Fruit fly (Drosophila melanogaster): ENCODE measurements around the gene CG14913.

CG14913 gene

dm6 chr2L:11027213-11027612 is 10.4 kb downstream of the CG14913 start:
- no peak for TF ChIP-seq psq (optimal IDR thresholded peaks at IDR 0.05)
- no peak for TF ChIP-seq Dll (optimal IDR thresholded peaks at IDR 0.05)
- no peak for TF ChIP-seq usp (GFP tag; optimal IDR thresholded peaks at IDR 0.05)
- no peak for TF ChIP-seq pan (optimal IDR thresholded peaks at IDR 0.05)
- no peak for TF ChIP-seq CG8478 (optimal IDR thresholded peaks at IDR 0.05)
- TF ChIP-seq EcR (GFP tag; optimal IDR thresholded peaks at IDR 0.05), result no peak

dm6 chr2L:11027825-11028496 is 11.2 kb downstream of the CG14913 start:
- TF ChIP-seq CG8478 (optimal IDR thresholded peaks at IDR 0.05) (no peak), usp (GFP tag; optimal IDR thresholded peaks at IDR 0.05) (no peak), Dll (optimal IDR thresholded peaks at IDR 0.05) (no peak)

- TF ChIP-seq EcR (GFP tag; optimal IDR thresholded peaks at IDR 0.05) (no peak), Dll (optimal IDR thresholded peaks at IDR 0.05) (no peak), CG8478 (optimal IDR thresholded peaks at IDR 0.05) (no peak), psq (optimal IDR thresholded peaks at IDR 0.05) (no peak), pan (optimal IDR thresholded peaks at IDR 0.05) (no peak), usp (GFP tag; optimal IDR thresholded peaks at IDR 0.05) (no peak)
These were observed 15.6 kb downstream of the CG14913 start for dm6 chr2L:11032285-11032970.

- TF ChIP-seq Dll (optimal IDR thresholded peaks at IDR 0.05), result no peak
- TF ChIP-seq CG8478 (optimal IDR thresholded peaks at IDR 0.05), result no peak
- no peak for TF ChIP-seq usp (GFP tag; optimal IDR thresholded peaks at IDR 0.05)
- TF ChIP-seq psq (optimal IDR thresholded peaks at IDR 0.05), result no peak
- no peak for TF ChIP-seq pan (optimal IDR thresholded peaks at IDR 0.05)
These were observed 17.7 kb downstream of the CG14913 start, which contains the start of gene CG18666 for dm6 chr2L:11034495-11034894. Gene CG18666, plus strand, starts transcription at chr2L:11034795.

dm6 chr2L:11037583-11038517 is 21.1 kb downstream of the CG14913 start:
- no peak for TF ChIP-seq psq (optimal IDR thresholded peaks at IDR 0.05)
- no peak for TF ChIP-seq usp (GFP tag; optimal IDR thresholded peaks at IDR 0.05)
- no peak for TF ChIP-seq Dll (optimal IDR thresholded peaks at IDR 0.05)
- TF ChIP-seq EcR (GFP tag; optimal IDR thresholded peaks at IDR 0.05), result no peak
- no peak for TF ChIP-seq CG8478 (optimal IDR thresholded peaks at IDR 0.05)
- TF ChIP-seq pan (optimal IDR thresholded peaks at IDR 0.05), result no peak

dm6 chr2L:11038918-11039317 is 22.1 kb downstream of the CG14913 start:
- TF ChIP-seq usp (GFP tag; optimal IDR thresholded peaks at IDR 0.05) (no peak), psq (optimal IDR thresholded peaks at IDR 0.05) (no peak), EcR (GFP tag; optimal IDR thresholded peaks at IDR 0.05) (no peak), CG8478 (optimal IDR thresholded peaks at IDR 0.05) (no peak), pan (optimal IDR thresholded peaks at IDR 0.05) (no peak), Dll (optimal IDR thresholded peaks at IDR 0.05) (no peak)

- no peak for TF ChIP-seq psq (optimal IDR thresholded peaks at IDR 0.05)
- no peak for TF ChIP-seq CG8478 (optimal IDR thresholded peaks at IDR 0.05)
- no peak for TF ChIP-seq Dll (optimal IDR thresholded peaks at IDR 0.05)
- TF ChIP-seq pan (optimal IDR thresholded peaks at IDR 0.05), result no peak
- TF ChIP-seq usp (GFP tag; optimal IDR thresholded peaks at IDR 0.05), result no peak
- no peak for TF ChIP-seq EcR (GFP tag; optimal IDR thresholded peaks at IDR 0.05)
These were observed 22.9 kb downstream of the CG14913 start for dm6 chr2L:11039548-11040144.

dm6 chr2L:11041074-11041473 is 24.3 kb downstream of the CG14913 start:
- TF ChIP-seq pan (optimal IDR thresholded peaks at IDR 0.05) (no peak), usp (GFP tag; optimal IDR thresholded peaks at IDR 0.05) (no peak), CG8478 (optimal IDR thresholded peaks at IDR 0.05) (no peak), EcR (GFP tag; optimal IDR thresholded peaks at IDR 0.05) (no peak), Dll (optimal IDR thresholded peaks at IDR 0.05) (no peak), psq (optimal IDR thresholded peaks at IDR 0.05) (no peak)

dm6 chr2L:11041785-11042184 is 25.0 kb downstream of the CG14913 start:
- TF ChIP-seq Dll (optimal IDR thresholded peaks at IDR 0.05) (no peak), EcR (GFP tag; optimal IDR thresholded peaks at IDR 0.05) (no peak), psq (optimal IDR thresholded peaks at IDR 0.05) (no peak), usp (GFP tag; optimal IDR thresholded peaks at IDR 0.05) (no peak)

dm6 chr2L:11044678-11045466 is 28.1 kb downstream of the CG14913 start:
- TF ChIP-seq Dll (optimal IDR thresholded peaks at IDR 0.05) (peak; percentile 56), EcR (GFP tag; optimal IDR thresholded peaks at IDR 0.05) (peak; percentile 65 to 91), psq (optimal IDR thresholded peaks at IDR 0.05) (no peak)

dm6 chr2L:11045467-11045914 is 28.7 kb downstream of the CG14913 start:
- TF ChIP-seq CG8478 (optimal IDR thresholded peaks at IDR 0.05) (no peak), EcR (GFP tag; optimal IDR thresholded peaks at IDR 0.05) (peak; percentile 5 to 49), Dll (optimal IDR thresholded peaks at IDR 0.05) (no peak), usp (GFP tag; optimal IDR thresholded peaks at IDR 0.05) (no peak)
